Fruit fly (Drosophila melanogaster) whole organism, wandering third instar larva: ENCODE results near the gene Ca-Ma2d.

Experiments used
- Abd-B ChIP-seq: fragments of >200 bp; optimal IDR thresholded peaks from 2 replicates; lab custom pipeline; 2017; ENCODE audit warnings: missing biosample characterization, missing genetic modification characterization
- CG32264 ChIP-seq: fragments of 200-800 bp; sonication (Bioruptor generic); optimal IDR thresholded peaks from 2 replicates; lab custom pipeline; 2016; ENCODE audit warnings: missing biosample characterization, missing genetic modification characterization
- CG9705 ChIP-seq: fragments of 200-800 bp; sonication (Bioruptor generic); optimal IDR thresholded peaks from 2 replicates; lab custom pipeline; 2018; ENCODE audit warnings: missing biosample characterization, mild to moderate bottlenecking, missing genetic modification characterization
- CrebA ChIP-seq: fragments of 200-800 bp; sonication (Bioruptor generic); optimal IDR thresholded peaks from 2 replicates; lab custom pipeline; 2016; ENCODE audit warnings: missing biosample characterization, mild to moderate bottlenecking, missing genetic modification characterization, borderline replicate concordance
- Dfd ChIP-seq: fragments of >200 bp; optimal IDR thresholded peaks from 2 replicates; lab custom pipeline; 2017; ENCODE audit warnings: missing biosample characterization, missing genetic modification characterization
- Dif ChIP-seq: fragments of 200-275, 200-300 bp; sonication (Bioruptor generic); optimal IDR thresholded peaks from 2 replicates; lab custom pipeline; 2018; ENCODE audit warnings: missing biosample characterization, missing genetic modification characterization; ENCODE audit not compliant: partially characterized antibody
- GATAd ChIP-seq: sonication (Bioruptor generic); optimal IDR thresholded peaks from 2 replicates; lab custom pipeline; 2016; ENCODE audit warnings: missing biosample characterization, missing genetic modification characterization
- HLH106 ChIP-seq: fragments of 200-800 bp; optimal IDR thresholded peaks from 3 replicates; lab custom pipeline; 2019; ENCODE audit warnings: missing biosample characterization, mild to moderate bottlenecking, missing genetic modification characterization, moderate library complexity
- Hnf4 ChIP-seq: fragments of 200-800 bp; sonication (Bioruptor generic); optimal IDR thresholded peaks from 2 replicates; lab custom pipeline; 2016; ENCODE audit warnings: missing biosample characterization, mild to moderate bottlenecking, missing genetic modification characterization
- Hr78 ChIP-seq: fragments of >200 bp; optimal IDR thresholded peaks from 2 replicates; lab custom pipeline; 2017; ENCODE audit warnings: missing biosample characterization, missing genetic modification characterization
- Hr83 ChIP-seq: fragments of 200-300 bp; sonication (Bioruptor generic); optimal IDR thresholded peaks from 2 replicates; lab custom pipeline; 2016; ENCODE audit warnings: missing biosample characterization, mild to moderate bottlenecking, missing genetic modification characterization, moderate library complexity; ENCODE audit not compliant: poor library complexity, severe bottlenecking
- Jra ChIP-seq: sonication (Bioruptor generic); optimal IDR thresholded peaks from 2 replicates; lab custom pipeline; 2016; ENCODE audit warnings: missing biosample characterization, missing genetic modification characterization
- Mio ChIP-seq: sonication (Bioruptor generic); optimal IDR thresholded peaks from 2 replicates; lab custom pipeline; 2016; ENCODE audit warnings: missing biosample characterization, missing genetic modification characterization
- Myc ChIP-seq: fragments of >200 bp; optimal IDR thresholded peaks from 2 replicates; lab custom pipeline; 2017
- N ChIP-seq: fragments of >200 bp; optimal IDR thresholded peaks from 2 replicates; lab custom pipeline; 2018; ENCODE audit warnings: missing biosample characterization, missing external identifiers, missing genetic modification characterization
- OdsH ChIP-seq: fragments of 200-800 bp; sonication (Bioruptor generic); optimal IDR thresholded peaks from 2 replicates; lab custom pipeline; 2016; ENCODE audit warnings: missing biosample characterization, mild to moderate bottlenecking, missing genetic modification characterization
- Rel ChIP-seq, 2 experiments: fragments of 200-800 bp; sonication (Bioruptor generic) in 1 of 2; optimal IDR thresholded peaks; 2 replicates in 1 of 2; 3 replicates in 1 of 2; lab custom pipeline; 2016 to 2019; ENCODE audit warnings: mild to moderate bottlenecking in 2 of 2, missing biosample characterization in 2 of 2, missing genetic modification characterization in 2 of 2, moderate library complexity in 1 of 2
- Sp1 ChIP-seq: fragments of 200-800 bp; sonication (Bioruptor generic); optimal IDR thresholded peaks from 3 replicates; lab custom pipeline; 2019; ENCODE audit warnings: missing biosample characterization, mild to moderate bottlenecking, missing genetic modification characterization, moderate library complexity
- Vsx2 ChIP-seq: fragments of 200-300, 225-300 bp; sonication (Bioruptor generic); optimal IDR thresholded peaks from 2 replicates; lab custom pipeline; 2018; ENCODE audit warnings: missing biosample characterization, missing genetic modification characterization; ENCODE audit not compliant: partially characterized antibody
- br ChIP-seq: fragments of 200-800 bp; sonication (Bioruptor generic); optimal IDR thresholded peaks from 2 replicates; lab custom pipeline; 2016; ENCODE audit warnings: missing biosample characterization, missing genetic modification characterization
- brk ChIP-seq: fragments of 200-800 bp; sonication (Bioruptor generic); optimal IDR thresholded peaks from 2 replicates; lab custom pipeline; 2016; ENCODE audit warnings: missing biosample characterization, mild to moderate bottlenecking, missing genetic modification characterization
- dl ChIP-seq, 2 experiments: fragments of 175-275, 200-275 bp in 1 of 2; fragments of 200-275 bp in 1 of 2; sonication (Bioruptor generic); optimal IDR thresholded peaks; lab custom pipeline; 2018; ENCODE audit warnings: mild to moderate bottlenecking in 2 of 2, missing biosample characterization in 2 of 2, missing genetic modification characterization in 2 of 2, moderate library complexity in 2 of 2; ENCODE audit not compliant: partially characterized antibody in 2 of 2, insufficient read depth in 1 of 2
- dmrt93B ChIP-seq: fragments of 200-800 bp; sonication (Bioruptor generic); optimal IDR thresholded peaks from 2 replicates; lab custom pipeline; 2018; ENCODE audit warnings: missing biosample characterization, mild to moderate bottlenecking, missing genetic modification characterization
- dsf ChIP-seq: sonication (Bioruptor generic); optimal IDR thresholded peaks from 2 replicates; lab custom pipeline; 2016; ENCODE audit warnings: missing biosample characterization, missing genetic modification characterization, borderline replicate concordance
- ey ChIP-seq: fragments of 200-800 bp; sonication (Bioruptor generic); optimal IDR thresholded peaks from 2 replicates; lab custom pipeline; 2016; ENCODE audit warnings: missing biosample characterization, missing genetic modification characterization
- foxo ChIP-seq, 2 experiments: fragments of 200-800 bp; sonication (Bioruptor generic); optimal IDR thresholded peaks; 2 replicates in 1 of 2; 3 replicates in 1 of 2; lab custom pipeline; 2016 to 2017; ENCODE audit warnings: missing biosample characterization in 2 of 2, missing genetic modification characterization in 2 of 2
- fru ChIP-seq: fragments of 200-800 bp; sonication (Bioruptor generic); optimal IDR thresholded peaks from 3 replicates; lab custom pipeline; 2016; ENCODE audit warnings: missing biosample characterization, mild to moderate bottlenecking, missing genetic modification characterization
- h ChIP-seq: fragments of 200-800 bp; sonication (Bioruptor generic); optimal IDR thresholded peaks from 3 replicates; lab custom pipeline; 2016; ENCODE audit warnings: missing biosample characterization, mild to moderate bottlenecking, missing genetic modification characterization
- jim ChIP-seq: fragments of 175-275, 200-325 bp; sonication (Bioruptor generic); optimal IDR thresholded peaks from 2 replicates; lab custom pipeline; 2016; ENCODE audit warnings: missing biosample characterization, mild to moderate bottlenecking, missing genetic modification characterization
- lola ChIP-seq: fragments of >200 bp; optimal IDR thresholded peaks from 2 replicates; lab custom pipeline; 2017; ENCODE audit warnings: missing biosample characterization, missing genetic modification characterization
- pan ChIP-seq: fragments of >200 bp; optimal IDR thresholded peaks from 2 replicates; lab custom pipeline; 2017
- psq ChIP-seq: fragments of 200-800 bp; sonication (Bioruptor generic); optimal IDR thresholded peaks from 3 replicates; lab custom pipeline; 2017; ENCODE audit warnings: missing biosample characterization, mild to moderate bottlenecking, missing genetic modification characterization, moderate library complexity
- rgr ChIP-seq: fragments of 200-800 bp; sonication (Bioruptor generic); optimal IDR thresholded peaks from 3 replicates; lab custom pipeline; 2016; ENCODE audit warnings: missing biosample characterization, mild to moderate bottlenecking, missing genetic modification characterization
- sage ChIP-seq: fragments of 200-800 bp; sonication (Bioruptor generic); optimal IDR thresholded peaks from 2 replicates; lab custom pipeline; 2016; ENCODE audit warnings: missing biosample characterization, mild to moderate bottlenecking, missing genetic modification characterization
- sv ChIP-seq: fragments of 200-800 bp; sonication (Bioruptor generic); optimal IDR thresholded peaks from 3 replicates; lab custom pipeline; 2016; ENCODE audit warnings: missing biosample characterization, missing genetic modification characterization
- tai ChIP-seq: sonication (Bioruptor generic); optimal IDR thresholded peaks from 2 replicates; lab custom pipeline; 2016; ENCODE audit warnings: missing biosample characterization, missing genetic modification characterization
- usp ChIP-seq: fragments of >200 bp; optimal IDR thresholded peaks from 2 replicates; lab custom pipeline; 2017; ENCODE audit warnings: missing biosample characterization, missing genetic modification characterization
- woc ChIP-seq: sonication (Bioruptor generic); optimal IDR thresholded peaks from 2 replicates; lab custom pipeline; 2016; ENCODE audit warnings: missing biosample characterization, mild to moderate bottlenecking, missing genetic modification characterization

Gene Ca-Ma2d

DNA sequence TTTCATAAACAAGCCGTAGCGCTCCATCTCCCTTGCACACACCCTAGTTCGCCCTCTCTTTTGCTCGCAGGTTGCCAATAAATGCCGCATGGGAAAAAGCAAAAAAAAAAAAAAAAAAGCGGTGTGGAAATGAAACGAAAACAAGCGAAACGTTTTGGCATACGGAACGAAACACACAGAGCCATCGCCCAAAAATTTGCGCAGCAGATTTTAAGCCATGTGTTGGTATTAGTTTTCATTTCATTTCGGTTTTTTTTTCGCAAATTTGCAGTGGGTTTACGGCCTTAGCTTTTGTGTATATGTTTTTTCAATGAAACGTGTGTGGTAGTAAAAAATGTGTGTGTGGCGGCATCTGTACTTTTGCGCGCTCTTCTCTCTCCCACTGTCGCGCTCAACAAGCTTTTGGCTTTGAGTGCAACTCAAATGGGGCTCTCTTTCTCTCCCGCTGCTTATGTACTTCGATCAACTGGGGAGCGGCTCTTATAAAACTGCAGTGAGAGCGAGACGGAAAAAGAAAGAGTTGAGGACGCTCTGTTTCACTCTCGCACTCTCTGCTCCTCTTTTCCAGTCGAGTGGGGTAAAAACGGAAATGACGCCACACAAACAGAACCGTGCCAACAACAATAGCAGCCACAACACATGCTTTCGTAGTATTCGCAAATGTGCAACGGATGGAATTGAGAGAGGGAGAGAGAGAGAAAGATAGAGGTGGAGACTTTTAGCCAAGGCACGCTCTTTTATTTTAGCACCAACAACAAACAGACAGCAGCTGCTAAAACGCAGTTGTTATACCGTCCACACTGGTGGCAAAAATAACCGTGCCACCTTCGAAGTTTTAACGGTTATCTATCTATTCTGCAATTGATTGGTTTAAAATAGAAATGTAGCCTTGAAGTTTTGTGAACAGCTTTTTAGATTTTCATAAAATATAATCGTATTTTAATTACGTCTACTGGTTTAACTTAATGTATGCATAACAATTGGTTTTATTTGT lies 53.3 kb downstream of the Ca-Ma2d start:
- TF ChIP-seq CG32264 (GFP tag; lab: Kevin White, UChicago) (no peak), Abd-B (GFP tag; lab: Kevin White, UChicago) (peak; percentile 55), fru (GFP tag; lab: Kevin White, UChicago) (peak; percentile 50), pan (no peak), N (peak; percentile 33), Myc (peak; percentile 32), rgr (GFP tag; lab: Kevin White, UChicago) (peak; percentile 69), tai (GFP tag; lab: Kevin White, UChicago) (no peak), foxo (GFP tag; optimal IDR thresholded peaks at IDR 0.05; lab: Kevin White, UChicago) (peak; percentile 49 to 63), GATAd (GFP tag; lab: Kevin White, UChicago) (no peak), ey (GFP tag; lab: Kevin White, UChicago) (peak; percentile 68), Hnf4 (GFP tag; lab: Kevin White, UChicago) (peak; percentile 67), dmrt93B (GFP tag; lab: Kevin White, UChicago) (peak; percentile 54), HLH106 (tag; lab: Kevin White, UChicago) (peak; percentile 62), psq (peak; percentile 67), br (GFP tag; lab: Kevin White, UChicago) (peak; percentile 69), CrebA (peak; percentile 82), brk (peak; percentile 80), Dif (GFP tag; lab: Kevin White, UChicago) (peak; percentile 90), Vsx2 (GFP tag; lab: Kevin White, UChicago) (peak; percentile 56), dl (GFP tag; optimal IDR thresholded peaks at IDR 0.05; lab: Kevin White, UChicago; ENCODE audit: insufficient read depth in 1 of 2, partially characterized antibody in 2 of 2) (peak; percentile 54 to 57), jim (GFP tag; lab: Kevin White, UChicago) (peak; percentile 59), OdsH (GFP tag; lab: Kevin White, UChicago) (peak; percentile 54), CG9705 (GFP tag; lab: Kevin White, UChicago) (peak; percentile 57), Hr83 (peak; percentile 61), Jra (GFP tag; lab: Kevin White, UChicago) (no peak), Dfd (no peak), h (GFP tag; lab: Kevin White, UChicago) (peak; percentile 75), Hr78 (GFP tag; lab: Kevin White, UChicago) (no peak), woc (GFP tag; lab: Kevin White, UChicago) (peak; percentile 36), usp (no peak), Rel (GFP tag; optimal IDR thresholded peaks at IDR 0.05; lab: Kevin White, UChicago) (peak; percentile 84), Rel (tag; optimal IDR thresholded peaks at IDR 0.05; lab: Kevin White, UChicago) (peak; percentile 70), Mio (no peak), sage (GFP tag; lab: Kevin White, UChicago) (peak; percentile 75), sv (GFP tag; lab: Kevin White, UChicago) (no peak), Sp1 (GFP tag; lab: Kevin White, UChicago) (peak; percentile 64), lola (GFP tag; lab: Kevin White, UChicago) (no peak), dsf (GFP tag; lab: Kevin White, UChicago) (no peak)
- TF ChIP-seq, all 38 proteins: peak for 26
